Worm (Caenorhabditis elegans): ENCODE measurements around the gene C29E4.12.
A peak's percentile ranks its signal among the peaks of the same experiment; 100 is the strongest.

C29E4.12 gene

DNA sequence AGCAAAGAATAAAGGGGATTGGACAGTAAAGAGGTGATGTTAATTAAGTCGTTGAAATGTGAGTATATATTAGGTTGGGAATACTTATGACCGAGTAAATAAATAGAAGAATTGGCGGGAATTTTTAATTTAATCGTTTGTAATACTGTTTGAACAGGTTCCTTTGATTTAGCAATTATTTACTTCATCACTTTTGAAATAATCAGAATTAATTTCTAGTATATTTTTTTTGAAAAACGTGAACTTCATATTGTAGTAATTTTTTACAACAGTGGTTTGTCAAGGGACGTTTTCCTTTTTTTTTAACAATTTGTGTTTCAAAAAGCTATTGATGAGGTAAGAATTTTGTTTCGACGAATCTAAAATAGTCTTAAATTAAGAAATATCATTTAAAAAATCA, 18.7 kb upstream of the C29E4.12 start, which contains the start of gene C29E4.17:
C29E4.17 (plus strand) TSS at position 301 of the 400 bp plus-strand sequence.
- TF ChIP-seq gei-17 (GFP tag; optimal IDR thresholded peaks at IDR 0.05) (no peak), hlh-12 (tag; optimal IDR thresholded peaks at IDR 0.05) (no peak), unc-62 (GFP tag; optimal IDR thresholded peaks at IDR 0.05) (no peak), ekl-4 (GFP tag; IDR thresholded peaks at IDR 0.05) (no peak), F49E8.2 (tag; optimal IDR thresholded peaks at IDR 0.05; ENCODE audit: insufficient read depth) (no peak), lag-1 (GFP tag; IDR thresholded peaks at IDR 0.05) (no peak), zfh-2 (GFP tag; conservative IDR thresholded peaks at IDR 0.05) (no peak), B0019.2 (GFP tag; conservative IDR thresholded peaks at IDR 0.05) (no peak), aptf-2 (GFP tag; conservative IDR thresholded peaks at IDR 0.05) (no peak), dox-1 (GFP tag; IDR thresholded peaks at IDR 0.05) (no peak), hsf-1 (GFP tag; IDR thresholded peaks at IDR 0.05) (no peak), pha-4 (tag; optimal IDR thresholded peaks at IDR 0.05) (no peak), dpff-1 (tag; optimal IDR thresholded peaks at IDR 0.05) (no peak), nhr-120 (GFP tag; IDR thresholded peaks at IDR 0.05) (no peak)

DNA sequence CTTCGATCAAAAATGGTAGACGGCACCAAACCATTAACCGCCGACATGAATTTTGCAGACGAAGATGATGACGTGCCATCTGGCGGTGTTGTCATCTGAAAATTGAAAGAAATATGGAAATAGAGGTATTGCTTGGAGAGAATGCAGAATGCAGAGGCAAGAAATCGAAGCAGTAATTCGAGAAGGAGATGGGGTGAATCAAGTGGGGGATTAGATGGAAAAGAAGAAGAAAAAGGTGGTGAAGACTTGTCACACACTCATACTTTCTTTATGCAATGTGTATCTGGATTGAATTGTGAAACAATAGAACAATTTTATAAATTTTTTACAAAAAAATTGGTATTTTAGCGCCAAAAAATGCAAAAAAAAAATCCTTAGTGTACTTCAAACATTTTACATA, 16.1 kb upstream of the C29E4.12 start, which contains the start of gene tag-250:
tag-250 (minus strand) TSS at position 101 of the 400 bp plus-strand sequence.
- no peak for TF ChIP-seq F55B11.4 (tag; optimal IDR thresholded peaks at IDR 0.05; ENCODE audit: borderline replicate concordance, insufficient read depth)
- TF ChIP-seq zim-3 (tag; optimal IDR thresholded peaks at IDR 0.05), result no peak
- no peak for TF ChIP-seq ceh-58 (GFP tag; IDR thresholded peaks at IDR 0.05)
- TF ChIP-seq lin-40 (tag; optimal IDR thresholded peaks at IDR 0.05), result no peak
- TF ChIP-seq mes-4 (tag; optimal IDR thresholded peaks at IDR 0.05), result no peak

DNA sequence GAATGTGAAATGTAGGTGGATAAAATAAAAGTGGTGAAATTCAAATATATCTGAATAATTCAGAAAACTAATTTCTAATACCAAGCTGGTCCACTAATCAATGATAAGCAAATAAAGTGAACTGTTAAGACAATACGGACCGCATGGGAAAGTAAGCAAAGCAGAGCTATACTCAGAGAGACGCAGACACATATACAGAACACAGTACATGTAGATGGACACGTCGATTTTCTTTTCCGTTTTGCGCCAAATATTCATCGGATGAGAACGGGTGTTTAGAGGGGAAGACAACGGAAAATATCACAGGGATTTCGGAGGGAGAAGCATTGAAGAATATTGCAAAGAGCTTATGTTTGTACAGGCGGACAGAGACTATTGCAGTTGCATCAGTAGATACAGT, 15.0 kb upstream of the C29E4.12 start:
- TF ChIP-seq pbrm-1 (GFP tag; IDR thresholded peaks at IDR 0.05) (no peak), unc-62 (GFP tag; optimal IDR thresholded peaks at IDR 0.05) (no peak), C17E4.6 (GFP tag; IDR thresholded peaks at IDR 0.05) (no peak), hmg-1.2 (GFP tag; IDR thresholded peaks at IDR 0.05) (peak; percentile 36; the same call in 1 of the 2 replicates), unc-130 (GFP tag; optimal IDR thresholded peaks at IDR 0.05) (no peak)

DNA sequence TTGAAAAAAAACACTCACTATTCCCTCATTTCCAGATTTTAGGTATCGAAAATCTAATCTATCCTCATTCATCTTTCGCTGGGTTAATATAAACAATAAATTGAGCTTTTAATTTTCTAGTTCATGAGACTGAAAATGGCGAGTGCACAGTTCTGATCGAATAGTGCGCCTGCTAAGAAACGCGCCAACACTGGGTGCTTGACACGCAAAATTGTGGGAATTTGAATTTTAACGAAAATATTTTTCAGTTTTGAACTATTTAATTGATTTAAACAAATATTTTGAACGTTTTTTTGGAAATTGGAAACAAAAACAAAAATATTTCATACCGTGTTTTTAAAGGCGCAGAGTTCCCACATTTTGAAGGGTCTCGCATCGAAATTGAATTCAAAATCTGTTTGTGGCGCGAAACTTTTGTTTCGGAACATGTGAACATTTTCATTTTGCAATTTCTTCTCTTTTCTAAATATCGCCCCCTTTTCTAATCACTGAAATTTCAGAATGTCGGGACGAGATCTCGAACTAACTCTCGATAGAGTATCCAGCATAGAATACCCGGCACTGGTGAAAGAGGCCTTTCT, 12.3 kb upstream of the C29E4.12 start, which contains the start of the genes C29E4.13 and npp-15:
C29E4.13 (minus strand) TSS at position 169 of the 581 bp plus-strand sequence.
npp-15 (plus strand) TSS at position 495 of the 581 bp plus-strand sequence.
- TF ChIP-seq let-607 (tag; optimal IDR thresholded peaks at IDR 0.05) (no peak), nhr-27 (tag; optimal IDR thresholded peaks at IDR 0.05) (no peak), mes-4 (tag; optimal IDR thresholded peaks at IDR 0.05) (no peak), ceh-40 (GFP tag; IDR thresholded peaks at IDR 0.05) (no peak), ceh-79 (tag; optimal IDR thresholded peaks at IDR 0.05) (no peak), die-1 (tag; optimal IDR thresholded peaks at IDR 0.05) (no peak), nfya-2 (GFP tag; IDR thresholded peaks at IDR 0.05) (no peak), lin-35 (GFP tag; optimal IDR thresholded peaks at IDR 0.05) (no peak), F10E7.11 (tag; optimal IDR thresholded peaks at IDR 0.05) (no peak), pha-4 (tag; optimal IDR thresholded peaks at IDR 0.05) (no peak), egrh-3 (GFP tag; IDR thresholded peaks at IDR 0.05) (no peak), egl-18 (GFP tag; IDR thresholded peaks at IDR 0.05) (no peak), tbx-9 (tag; optimal IDR thresholded peaks at IDR 0.05; ENCODE audit: borderline replicate concordance) (no peak), ztf-18 (tag; optimal IDR thresholded peaks at IDR 0.05) (peak; percentile 90), T07F8.4 (tag; optimal IDR thresholded peaks at IDR 0.05) (no peak), akir-1 (GFP tag; optimal IDR thresholded peaks at IDR 0.05) (no peak), sea-2 (GFP tag; IDR thresholded peaks at IDR 0.05) (no peak), lag-1 (GFP tag; IDR thresholded peaks at IDR 0.05) (no peak), ztf-22 (GFP tag; optimal IDR thresholded peaks at IDR 0.05) (no peak), egl-44 (GFP tag; IDR thresholded peaks at IDR 0.05) (no peak), B0019.2 (GFP tag; conservative IDR thresholded peaks at IDR 0.05) (no peak), snpc-3.4 (tag; optimal IDR thresholded peaks at IDR 0.05) (no peak), madf-8 (GFP tag; conservative IDR thresholded peaks at IDR 0.05) (peak; percentile 55), hmg-20 (GFP tag; IDR thresholded peaks at IDR 0.05) (no peak), ceh-91 (GFP tag; IDR thresholded peaks at IDR 0.05) (no peak), ekl-4 (GFP tag; IDR thresholded peaks at IDR 0.05) (no peak)

All from whole organism, young adult.